Worm (Caenorhabditis elegans) whole organism, L3 larva: Measurements from ENCODE around the gene mig-5.
A peak's percentile ranks its signal among the peaks of the same experiment; 100 is the strongest.

Experiments
- aly-2 ChIP-seq: fragments of 150-350 bp; optimal IDR thresholded peaks from 2 replicates; lab custom pipeline; 2014; ENCODE audit warnings: missing biosample characterization, missing genetic modification characterization
- ceh-16 ChIP-seq: sonication (generic microtip); optimal IDR thresholded peaks from 2 replicates; lab custom pipeline; 2017; ENCODE audit warnings: missing biosample characterization, missing genetic modification characterization
- ceh-82 ChIP-seq: fragments of 150-350 bp; optimal IDR thresholded peaks from 2 replicates; lab custom pipeline; 2014; ENCODE audit warnings: missing biosample characterization, missing genetic modification characterization
- ceh-9 ChIP-seq: sonication (generic microtip); optimal IDR thresholded peaks from 2 replicates; lab custom pipeline; 2018; ENCODE audit warnings: missing biosample characterization, missing genetic modification characterization
- daf-12 ChIP-seq: fragments of 150-350 bp; optimal IDR thresholded peaks from 2 replicates; lab custom pipeline; 2014; ENCODE audit warnings: missing biosample characterization, missing genetic modification reagents, missing genetic modification characterization
- egl-5 ChIP-seq: fragments of 150-350 bp; optimal IDR thresholded peaks from 2 replicates; lab custom pipeline; 2017; ENCODE audit warnings: missing biosample characterization, missing genetic modification reagents, missing genetic modification characterization, inconsistent platforms
- elt-1 ChIP-seq: fragments of 150-350 bp; optimal IDR thresholded peaks from 2 replicates; lab custom pipeline; 2014; ENCODE audit warnings: missing biosample characterization, missing genetic modification characterization
- elt-3 ChIP-seq, 3 experiments: fragments of 150-350 bp in 1 of 3; sonication (generic microtip) in 2 of 3; optimal IDR thresholded peaks; 2 replicates in 2 of 3; 4 replicates in 1 of 3; lab custom pipeline; 2014 to 2017; ENCODE audit warnings: missing biosample characterization in 3 of 3, missing genetic modification characterization in 3 of 3
- fkh-10 ChIP-seq: sonication (generic microtip); optimal IDR thresholded peaks from 2 replicates; lab custom pipeline; 2017; ENCODE audit warnings: missing biosample characterization, missing genetic modification reagents, missing genetic modification characterization
- fkh-2 ChIP-seq: fragments of 150-350 bp; optimal IDR thresholded peaks from 2 replicates; lab custom pipeline; 2014; ENCODE audit warnings: missing biosample characterization, missing genetic modification reagents, missing genetic modification characterization
- fos-1 ChIP-seq: fragments of 150-350 bp; optimal IDR thresholded peaks from 2 replicates; lab custom pipeline; 2014; ENCODE audit warnings: missing biosample characterization, missing genetic modification characterization
- hmg-11 ChIP-seq: sonication (generic microtip); optimal IDR thresholded peaks from 2 replicates; lab custom pipeline; 2016; ENCODE audit warnings: missing genetic modification characterization, missing compliant biosample characterization
- lin-15B ChIP-seq: fragments of 150-350 bp; optimal IDR thresholded peaks from 2 replicates; lab custom pipeline; 2014; ENCODE audit warnings: missing biosample characterization, missing genetic modification characterization
- lsy-12 ChIP-seq: sonication (generic microtip); optimal IDR thresholded peaks from 2 replicates; lab custom pipeline; 2016; ENCODE audit warnings: mild to moderate bottlenecking, missing genetic modification characterization, missing compliant biosample characterization
- mdl-1 ChIP-seq: fragments of 150-350 bp; optimal IDR thresholded peaks from 2 replicates; lab custom pipeline; 2014; ENCODE audit warnings: missing biosample characterization, missing genetic modification characterization
- mml-1 ChIP-seq: fragments of 150-350 bp; sonication (generic microtip); optimal IDR thresholded peaks from 3 replicates; lab custom pipeline; 2014; ENCODE audit warnings: missing biosample characterization, missing genetic modification characterization
- nfya-1 ChIP-seq: sonication (generic microtip); optimal IDR thresholded peaks from 2 replicates; lab custom pipeline; 2017; ENCODE audit warnings: missing genetic modification characterization, mild to moderate bottlenecking, missing compliant biosample characterization, antibody characterized with exemption, moderate library complexity; ENCODE audit not compliant: insufficient read depth
- nhr-11 ChIP-seq: fragments of 150-350 bp; optimal IDR thresholded peaks from 2 replicates; lab custom pipeline; 2014; ENCODE audit warnings: missing biosample characterization, missing genetic modification characterization
- nhr-12 ChIP-seq: fragments of 150-350 bp; optimal IDR thresholded peaks from 2 replicates; lab custom pipeline; 2014; ENCODE audit warnings: missing biosample characterization, missing genetic modification characterization
- nhr-237 ChIP-seq: fragments of 150-350 bp; optimal IDR thresholded peaks from 2 replicates; lab custom pipeline; 2014; ENCODE audit warnings: missing biosample characterization, missing genetic modification characterization
- nhr-25 ChIP-seq: sonication (generic microtip); optimal IDR thresholded peaks from 2 replicates; lab custom pipeline; 2017; ENCODE audit warnings: missing biosample characterization, missing genetic modification characterization
- nhr-43 ChIP-seq: sonication (generic microtip); optimal IDR thresholded peaks from 2 replicates; lab custom pipeline; 2016; ENCODE audit warnings: mild to moderate bottlenecking, missing genetic modification characterization, missing compliant biosample characterization; ENCODE audit not compliant: poor library complexity, severe bottlenecking
- nhr-67 ChIP-seq: fragments of 150-350 bp; optimal IDR thresholded peaks from 2 replicates; lab custom pipeline; 2014; ENCODE audit warnings: missing biosample characterization, missing genetic modification characterization
- nhr-77 ChIP-seq: fragments of 150-350 bp; optimal IDR thresholded peaks from 2 replicates; lab custom pipeline; 2014; ENCODE audit warnings: missing biosample characterization, missing genetic modification characterization
- pha-4 ChIP-seq: fragments of 150-350 bp; optimal IDR thresholded peaks from 2 replicates; lab custom pipeline; 2014; ENCODE audit warnings: missing biosample characterization, missing genetic modification reagents, missing genetic modification characterization
- pqm-1 ChIP-seq: fragments of 150-350 bp; optimal IDR thresholded peaks from 2 replicates; lab custom pipeline; 2017; ENCODE audit warnings: missing biosample characterization, missing genetic modification characterization, inconsistent platforms
- skn-1 ChIP-seq: fragments of 150-350 bp; optimal IDR thresholded peaks from 2 replicates; lab custom pipeline; 2014; ENCODE audit warnings: missing biosample characterization, missing genetic modification characterization
- snpc-4 ChIP-seq: fragments of 150-350 bp; optimal IDR thresholded peaks from 2 replicates; lab custom pipeline; 2014; ENCODE audit warnings: missing biosample characterization, missing genetic modification characterization
- tbx-2 ChIP-seq: sonication (generic microtip); optimal IDR thresholded peaks from 2 replicates; lab custom pipeline; 2016; ENCODE audit warnings: mild to moderate bottlenecking, missing genetic modification characterization, missing compliant biosample characterization
- unc-39 ChIP-seq: sonication (generic microtip); optimal IDR thresholded peaks from 4 replicates; lab custom pipeline; 2017; ENCODE audit warnings: missing biosample characterization, missing genetic modification characterization
- unc-62 ChIP-seq: fragments of 150-350 bp; sonication (generic microtip); optimal IDR thresholded peaks from 4 replicates; lab custom pipeline; 2014; ENCODE audit warnings: missing biosample characterization, missing genetic modification reagents, missing genetic modification characterization
- zag-1 ChIP-seq: fragments of 150-350 bp; optimal IDR thresholded peaks from 2 replicates; lab custom pipeline; 2014; ENCODE audit warnings: missing biosample characterization, missing genetic modification characterization
- ztf-4 ChIP-seq: fragments of 150-350 bp; optimal IDR thresholded peaks from 2 replicates; lab custom pipeline; 2014; ENCODE audit warnings: missing biosample characterization, missing genetic modification characterization

Gene mig-5

DNA sequence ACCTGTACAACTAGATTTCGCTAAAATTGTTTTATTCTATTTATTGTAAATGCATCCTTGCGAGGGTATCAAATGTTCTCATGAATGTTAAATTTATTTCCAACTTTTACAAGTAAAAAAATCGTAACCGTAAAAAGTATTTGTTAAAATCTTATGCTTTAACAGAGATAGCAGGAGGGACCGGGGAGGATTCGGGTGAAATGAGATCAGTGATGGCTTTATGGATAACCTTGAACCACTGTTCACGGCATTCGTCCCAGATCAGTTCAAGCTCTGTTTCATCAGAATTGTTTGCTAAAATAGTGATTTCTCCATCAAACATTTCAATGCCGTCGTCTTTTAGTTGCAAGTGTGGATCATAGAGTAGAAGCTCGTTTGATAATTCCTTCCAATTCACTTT, 43.7 kb downstream of the mig-5 start:
- TF ChIP-seq lsy-12 (tag; lab: Kevin White, UChicago) = no peak
- no peak for TF ChIP-seq nfya-1
- no peak for TF ChIP-seq ceh-9 (tag; lab: Kevin White, UChicago)
- no peak for TF ChIP-seq snpc-4 (tag; lab: Kevin White, UChicago)
- no peak for TF ChIP-seq elt-1 (tag; lab: Kevin White, UChicago)
- no peak for TF ChIP-seq tbx-2 (tag; lab: Kevin White, UChicago)
- TF ChIP-seq ceh-16 (tag; lab: Kevin White, UChicago) = no peak
- TF ChIP-seq unc-62 (GFP tag; lab: Kevin White, UChicago) = no peak
- no peak for TF ChIP-seq mdl-1 (tag; lab: Kevin White, UChicago)
- TF ChIP-seq ceh-82 (tag; lab: Kevin White, UChicago) = no peak
- TF ChIP-seq aly-2 (tag; lab: Kevin White, UChicago) = no peak
- TF ChIP-seq fkh-10 (GFP tag; lab: Kevin White, UChicago) = no peak
- no peak for TF ChIP-seq unc-39 (tag; lab: Kevin White, UChicago)
- no peak for TF ChIP-seq nhr-237 (tag; lab: Kevin White, UChicago)
- no peak for TF ChIP-seq elt-3 (tag; optimal IDR thresholded peaks at IDR 0.05; lab: Kevin White, UChicago)
- TF ChIP-seq nhr-11 (tag; lab: Kevin White, UChicago) = no peak
- no peak for TF ChIP-seq nhr-12 (tag; lab: Kevin White, UChicago)
- no peak for TF ChIP-seq nhr-43 (tag; lab: Kevin White, UChicago)

- TF ChIP-seq skn-1 = peak; percentile 90
- peak; percentile 2 for TF ChIP-seq pha-4 (tag; lab: Kevin White, UChicago)
- peak; percentile 27 for TF ChIP-seq nfya-1
- peak; percentile 34 for TF ChIP-seq lin-15B (tag; lab: Kevin White, UChicago)
- TF ChIP-seq zag-1 (tag; lab: Kevin White, UChicago) = no peak
- TF ChIP-seq snpc-4 (tag; lab: Kevin White, UChicago) = no peak
- TF ChIP-seq, all 47 proteins: peak for 4
Observed at ce11 chrII:8138015-8138546, 46.7 kb downstream of the mig-5 start, which contains the start of gene cdc-48.2. cdc-48.2 (plus strand) TSS chrII:8138496.

- peak; percentile 31 for TF ChIP-seq lin-15B (tag; lab: Kevin White, UChicago)
- no peak for TF ChIP-seq nhr-12 (tag; lab: Kevin White, UChicago)
- peak; percentile 14 for TF ChIP-seq snpc-4 (tag; lab: Kevin White, UChicago)
- no peak for TF ChIP-seq daf-12
- peak; percentile 26 for TF ChIP-seq nfya-1
- peak; percentile 16 for TF ChIP-seq nhr-25
- TF ChIP-seq pha-4 (tag; lab: Kevin White, UChicago) = peak; percentile 53
Observed at ce11 chrII:8137379-8137778, 47.4 kb downstream of the mig-5 start.

DNA sequence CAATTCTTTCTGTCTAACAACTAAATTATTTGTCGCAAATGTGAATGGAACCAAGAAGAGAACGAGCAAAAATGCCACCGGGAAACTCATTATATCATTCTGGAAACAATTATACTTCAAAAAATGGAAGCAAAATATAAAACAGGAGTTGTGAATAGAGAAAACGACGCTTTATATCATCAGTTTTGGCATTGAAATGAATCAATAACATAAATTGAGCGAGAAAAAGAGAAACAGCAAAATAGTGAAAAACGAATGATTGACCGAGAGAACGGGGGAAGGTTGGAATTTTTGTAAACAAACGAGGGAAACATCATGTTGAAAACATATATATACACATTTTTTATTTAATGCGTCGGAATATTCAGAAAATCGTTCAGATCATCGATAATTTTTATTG, 48.0 kb downstream of the mig-5 start, which contains the start of gene ctns-1:
TSS of gene ctns-1 (minus strand) at position 101 of the 400 bp plus-strand sequence.
- TF ChIP-seq hmg-11 (tag; lab: Kevin White, UChicago) (no peak), pha-4 (tag; lab: Kevin White, UChicago) (peak; percentile 30)

ce11 chrII:8135953-8136352, 48.9 kb downstream of the mig-5 start:
- no peak for TF ChIP-seq nhr-77 (tag; lab: Kevin White, UChicago)
- TF ChIP-seq egl-5 (tag; lab: Kevin White, UChicago) = no peak
- no peak for TF ChIP-seq nhr-237 (tag; lab: Kevin White, UChicago)
- TF ChIP-seq mdl-1 (tag; lab: Kevin White, UChicago) = no peak
- TF ChIP-seq mml-1 = no peak
- no peak for TF ChIP-seq fkh-2 (tag; lab: Kevin White, UChicago)
- TF ChIP-seq fos-1 (tag; lab: Kevin White, UChicago) = no peak
- TF ChIP-seq ceh-82 (tag; lab: Kevin White, UChicago) = no peak
- TF ChIP-seq ztf-4 (tag; lab: Kevin White, UChicago) = no peak
- TF ChIP-seq lsy-12 (tag; lab: Kevin White, UChicago) = no peak
- no peak for TF ChIP-seq nhr-67 (tag; lab: Kevin White, UChicago)
- TF ChIP-seq pqm-1 = no peak
- no peak for TF ChIP-seq nhr-11 (tag; lab: Kevin White, UChicago)
- TF ChIP-seq nfya-1 = no peak
- TF ChIP-seq elt-3 (tag; optimal IDR thresholded peaks at IDR 0.05; lab: Kevin White, UChicago) = no peak
